Worm (Caenorhabditis elegans) whole organism, late embryonic: Measurements from ENCODE around the gene srx-24.

ENCODE experiments used
- C38D4.7 ChIP-seq: fragments of 200-800 bp; sonication (Bioruptor generic); optimal IDR thresholded peaks from 2 replicates; lab custom pipeline; 2018; ENCODE audit warnings: mild to moderate bottlenecking, missing genetic modification characterization, moderate library complexity, missing compliant biosample characterization
- ama-1 ChIP-seq: fragments of 150-350 bp; optimal IDR thresholded peaks from 2 replicates; lab custom pipeline; 2014
- ceh-31 ChIP-seq: sonication (generic microtip); optimal IDR thresholded peaks from 2 replicates; lab custom pipeline; 2016; ENCODE audit warnings: missing genetic modification characterization, missing compliant biosample characterization
- pag-3 ChIP-seq: sonication (generic microtip); optimal IDR thresholded peaks from 2 replicates; lab custom pipeline; 2016; ENCODE audit warnings: missing compliant biosample characterization, missing genetic modification characterization, borderline replicate concordance
- ref-2 ChIP-seq: sonication (generic microtip); optimal IDR thresholded peaks from 2 replicates; lab custom pipeline; 2016; ENCODE audit warnings: missing genetic modification characterization, missing compliant biosample characterization

- no peak for TF ChIP-seq pag-3
- TF ChIP-seq ama-1 (lab: Kevin White, UChicago) = no peak
- TF ChIP-seq ceh-31 (tag; lab: Kevin White, UChicago) = no peak
- no peak for TF ChIP-seq ref-2 (tag; lab: Kevin White, UChicago)
- TF ChIP-seq C38D4.7 (GFP tag; lab: Kevin White, UChicago) = no peak
Measured at ce11 chrV:2716933-2717332, 33.0 kb downstream of the srx-24 start.
